Fruit fly (Drosophila melanogaster) whole organism, embryonic: Measurements from ENCODE around the gene RpS9.

ENCODE experiments used
- Antp ChIP-seq: fragments of 200-800 bp; sonication (Bioruptor generic); optimal IDR thresholded peaks from 3 replicates; lab custom pipeline; 2016; ENCODE audit warnings: missing biosample characterization, missing genetic modification characterization
- B-H1 ChIP-seq: fragments of 200-800 bp; sonication (Bioruptor generic); IDR thresholded peaks from 3 replicates; pipeline ENCODE4 v1.3.6; 2022; ENCODE audit warnings: missing biosample characterization, missing genetic modification characterization
- Bgb ChIP-seq: fragments of 200-800 bp; sonication (Bioruptor generic); IDR thresholded peaks from 2 replicates; pipeline ENCODE4 v1.3.6; 2022; ENCODE audit warnings: missing biosample characterization, missing genetic modification characterization; ENCODE audit not compliant: partially characterized antibody
- BtbVII ChIP-seq: fragments of 200-800 bp; sonication (Bioruptor generic); optimal IDR thresholded peaks from 3 replicates; lab custom pipeline; 2017; ENCODE audit warnings: missing biosample characterization, mild to moderate bottlenecking, missing genetic modification characterization
- CG10366 ChIP-seq: fragments of 200-800 bp; sonication (Bioruptor generic); IDR thresholded peaks from 2 replicates; pipeline ENCODE4 v1.3.6; 2022; ENCODE audit warnings: missing biosample characterization, missing genetic modification characterization
- CG1233 ChIP-seq: fragments of 200-800 bp; sonication (Bioruptor generic); optimal IDR thresholded peaks from 4 replicates; lab custom pipeline; 2018; ENCODE audit warnings: missing biosample characterization, mild to moderate bottlenecking, missing genetic modification characterization
- CG13624 ChIP-seq: fragments of 200-800 bp; sonication (Bioruptor generic); optimal IDR thresholded peaks from 2 replicates; lab custom pipeline; 2016; ENCODE audit warnings: missing biosample characterization, missing genetic modification characterization
- CG13775 ChIP-seq: fragments of 200-800 bp; sonication (Bioruptor generic); optimal IDR thresholded peaks from 3 replicates; lab custom pipeline; 2017; ENCODE audit warnings: missing biosample characterization, mild to moderate bottlenecking, missing genetic modification characterization
- CG14860 ChIP-seq: fragments of 200-800 bp; sonication (Bioruptor generic); IDR thresholded peaks from 3 replicates; pipeline ENCODE4 v1.3.6; 2022; ENCODE audit warnings: missing biosample characterization, missing genetic modification characterization; ENCODE audit not compliant: partially characterized antibody
- CG14965 ChIP-seq: fragments of 200-800 bp; sonication (Bioruptor generic); optimal IDR thresholded peaks from 2 replicates; lab custom pipeline; 2016; ENCODE audit warnings: missing biosample characterization, missing genetic modification characterization, borderline replicate concordance
- CG15479 ChIP-seq: fragments of 200-800 bp; sonication (Bioruptor generic); optimal IDR thresholded peaks from 3 replicates; lab custom pipeline; 2019; ENCODE audit warnings: missing biosample characterization, mild to moderate bottlenecking, missing genetic modification characterization, moderate library complexity
- CG1647 ChIP-seq: fragments of 200-800 bp; sonication (Bioruptor generic); optimal IDR thresholded peaks from 3 replicates; lab custom pipeline; 2016; ENCODE audit warnings: missing biosample characterization, missing genetic modification characterization
- CG18599 ChIP-seq: fragments of 200-800 bp; sonication (Bioruptor generic); optimal IDR thresholded peaks from 3 replicates; lab custom pipeline; 2017; ENCODE audit warnings: missing biosample characterization, missing genetic modification characterization, mild to moderate bottlenecking, moderate library complexity, missing genetic modification reagents
- CG2129 ChIP-seq: fragments of 200-800 bp; sonication (Bioruptor generic); IDR thresholded peaks from 2 replicates; pipeline ENCODE4 v1.3.6; 2022; ENCODE audit warnings: missing biosample characterization, missing genetic modification characterization; ENCODE audit not compliant: partially characterized antibody
- CG31365 ChIP-seq: fragments of 200-800 bp; sonication (Bioruptor generic); optimal IDR thresholded peaks from 2 replicates; lab custom pipeline; 2018; ENCODE audit warnings: missing biosample characterization, mild to moderate bottlenecking, missing genetic modification characterization
- CG5245 ChIP-seq: fragments of 200-800 bp; sonication (Bioruptor generic); optimal IDR thresholded peaks from 3 replicates; lab custom pipeline; 2016; ENCODE audit warnings: missing biosample characterization, missing genetic modification characterization
- CG6175 ChIP-seq: fragments of 200-800 bp; sonication (Bioruptor generic); IDR thresholded peaks from 3 replicates; pipeline ENCODE4 v1.3.6; 2022; ENCODE audit warnings: missing biosample characterization, missing genetic modification characterization
- CG6654 ChIP-seq: fragments of 200-800 bp; sonication (Bioruptor generic); optimal IDR thresholded peaks from 2 replicates; lab custom pipeline; 2017; ENCODE audit warnings: missing biosample characterization, mild to moderate bottlenecking, missing genetic modification characterization
- CG8924 ChIP-seq: fragments of 200-800 bp; optimal IDR thresholded peaks from 3 replicates; lab custom pipeline; 2019; ENCODE audit warnings: missing biosample characterization, mild to moderate bottlenecking, missing genetic modification characterization, moderate library complexity
- CG8944 ChIP-seq: fragments of 200-800 bp; sonication (Bioruptor generic); optimal IDR thresholded peaks from 3 replicates; lab custom pipeline; 2016; ENCODE audit warnings: missing biosample characterization, missing genetic modification characterization
- Dbx ChIP-seq: fragments of 200-800 bp; sonication (Bioruptor generic); IDR thresholded peaks from 3 replicates; pipeline ENCODE4 v1.3.6; 2022; ENCODE audit warnings: missing biosample characterization, missing genetic modification characterization
- Dip2 ChIP-seq: fragments of 200-800 bp; sonication (Bioruptor generic); IDR thresholded peaks from 2 replicates; pipeline ENCODE4 v1.3.6; 2022; ENCODE audit warnings: missing biosample characterization, missing genetic modification characterization
- E2f1 ChIP-seq: fragments of 200-800 bp; sonication (Bioruptor generic); IDR thresholded peaks from 2 replicates; pipeline ENCODE4 v1.3.6; 2022; ENCODE audit warnings: missing biosample characterization, missing genetic modification characterization
- HLH3B ChIP-seq: fragments of 200-800 bp; sonication (Bioruptor generic); IDR thresholded peaks from 2 replicates; pipeline ENCODE4 v1.3.6; 2022; ENCODE audit warnings: missing biosample characterization, missing genetic modification characterization
- Meics ChIP-seq: fragments of 200-800 bp; sonication (Bioruptor generic); optimal IDR thresholded peaks from 2 replicates; lab custom pipeline; 2017; ENCODE audit warnings: missing biosample characterization, mild to moderate bottlenecking, missing genetic modification characterization
- NC2α ChIP-seq: fragments of 200-800 bp; sonication (Bioruptor generic); optimal IDR thresholded peaks from 2 replicates; lab custom pipeline; 2016; ENCODE audit warnings: missing biosample characterization, missing genetic modification characterization
- Sox100B ChIP-seq: fragments of 200-800 bp; sonication (Bioruptor generic); optimal IDR thresholded peaks from 3 replicates; lab custom pipeline; 2018; ENCODE audit warnings: missing biosample characterization, mild to moderate bottlenecking, missing genetic modification characterization
- Ssrp ChIP-seq: fragments of 200-800 bp; sonication (Bioruptor generic); optimal IDR thresholded peaks from 2 replicates; lab custom pipeline; 2018; ENCODE audit warnings: missing biosample characterization, mild to moderate bottlenecking, missing genetic modification characterization, moderate library complexity
- bbx ChIP-seq: fragments of 200-800 bp; sonication (Bioruptor generic); IDR thresholded peaks from 2 replicates; pipeline ENCODE4 v1.3.6; 2022; ENCODE audit warnings: missing biosample characterization, missing genetic modification characterization; ENCODE audit not compliant: partially characterized antibody
- bcd ChIP-seq: fragments of 200-800 bp; sonication (Bioruptor generic); optimal IDR thresholded peaks from 2 replicates; lab custom pipeline; 2017; ENCODE audit warnings: missing biosample characterization, mild to moderate bottlenecking, missing genetic modification characterization
- chm ChIP-seq: fragments of 200-800 bp; sonication (Bioruptor generic); IDR thresholded peaks from 2 replicates; pipeline ENCODE4 v1.3.6; 2022; ENCODE audit warnings: missing biosample characterization, missing genetic modification characterization
- esg ChIP-seq: fragments of 200-800 bp; sonication (Bioruptor generic); conservative IDR thresholded peaks from 2 replicates; pipeline ENCODE4 v1.3.6; 2022; ENCODE audit warnings: missing biosample characterization, missing genetic modification characterization
- gcm ChIP-seq: fragments of 200-800 bp; sonication (Bioruptor generic); optimal IDR thresholded peaks from 2 replicates; lab custom pipeline; 2019; ENCODE audit warnings: missing biosample characterization, mild to moderate bottlenecking, missing genetic modification characterization, moderate library complexity
- grau ChIP-seq: fragments of 200-800 bp; optimal IDR thresholded peaks from 3 replicates; lab custom pipeline; 2019; ENCODE audit warnings: missing biosample characterization, mild to moderate bottlenecking, missing genetic modification characterization, moderate library complexity
- kah ChIP-seq: fragments of 200-800 bp; sonication (Bioruptor generic); optimal IDR thresholded peaks from 2 replicates; lab custom pipeline; 2018; ENCODE audit warnings: missing biosample characterization, mild to moderate bottlenecking, missing genetic modification characterization
- lmd ChIP-seq: fragments of 200-800 bp; sonication (Bioruptor generic); IDR thresholded peaks from 2 replicates; pipeline ENCODE4 v1.3.6; 2022; ENCODE audit warnings: missing biosample characterization, missing genetic modification characterization
- nau ChIP-seq: fragments of 200-800 bp; sonication (Bioruptor generic); optimal IDR thresholded peaks from 3 replicates; lab custom pipeline; 2017; ENCODE audit warnings: missing biosample characterization, mild to moderate bottlenecking, missing genetic modification characterization, missing genetic modification reagents
- nom ChIP-seq: fragments of 200-800 bp; sonication (Bioruptor generic); optimal IDR thresholded peaks from 2 replicates; lab custom pipeline; 2017; ENCODE audit warnings: missing biosample characterization, missing genetic modification characterization, mild to moderate bottlenecking, moderate library complexity, missing genetic modification reagents
- pros ChIP-seq: fragments of 200-800 bp; sonication (Bioruptor generic); optimal IDR thresholded peaks from 3 replicates; lab custom pipeline; 2019; ENCODE audit warnings: missing biosample characterization, mild to moderate bottlenecking, missing genetic modification characterization, moderate library complexity
- ranshi ChIP-seq: fragments of 200-800 bp; sonication (Bioruptor generic); IDR thresholded peaks from 2 replicates; pipeline ENCODE4 v1.3.6; 2022; ENCODE audit warnings: missing biosample characterization, missing genetic modification characterization
- scrt ChIP-seq: fragments of 200-800 bp; sonication (Bioruptor generic); optimal IDR thresholded peaks from 2 replicates; lab custom pipeline; 2018; ENCODE audit warnings: missing biosample characterization, mild to moderate bottlenecking, missing genetic modification characterization, moderate library complexity
- slbo ChIP-seq: fragments of 200-800 bp; sonication (Bioruptor generic); IDR thresholded peaks from 2 replicates; pipeline ENCODE4 v1.3.6; 2022; ENCODE audit warnings: missing biosample characterization, missing genetic modification characterization
- sna ChIP-seq: fragments of 200-800 bp; sonication (Bioruptor generic); IDR thresholded peaks from 2 replicates; pipeline ENCODE4 v1.3.6; 2022; ENCODE audit warnings: missing biosample characterization, missing genetic modification characterization; ENCODE audit not compliant: partially characterized antibody
- sqz ChIP-seq: fragments of 200-800 bp; sonication (Bioruptor generic); optimal IDR thresholded peaks from 3 replicates; lab custom pipeline; 2018; ENCODE audit warnings: missing biosample characterization, mild to moderate bottlenecking, missing genetic modification characterization
- sr ChIP-seq: fragments of 200-800 bp; sonication (Bioruptor generic); IDR thresholded peaks from 3 replicates; pipeline ENCODE4 v1.3.6; 2022; ENCODE audit warnings: missing biosample characterization, missing genetic modification characterization
- vnd ChIP-seq: fragments of 200-800 bp; sonication (Bioruptor generic); IDR thresholded peaks from 3 replicates; pipeline ENCODE4 v1.3.6; 2022; ENCODE audit warnings: missing biosample characterization, missing genetic modification characterization; ENCODE audit not compliant: partially characterized antibody
- vvl ChIP-seq: fragments of 200-800 bp; sonication (Bioruptor generic); IDR thresholded peaks from 2 replicates; pipeline ENCODE4 v1.3.6; 2022; ENCODE audit warnings: missing biosample characterization, missing genetic modification characterization
- wor ChIP-seq: fragments of 200-800 bp; sonication (Bioruptor generic); IDR thresholded peaks from 2 replicates; pipeline ENCODE4 v1.3.6; 2022; ENCODE audit warnings: missing biosample characterization, missing genetic modification characterization
- zen2 ChIP-seq: fragments of 200-800 bp; sonication (Bioruptor generic); IDR thresholded peaks from 3 replicates; pipeline ENCODE4 v1.3.6; 2022; ENCODE audit warnings: missing biosample characterization, missing genetic modification characterization; ENCODE audit not compliant: partially characterized antibody
- zfh2 ChIP-seq: fragments of 200-800 bp; sonication (Bioruptor generic); optimal IDR thresholded peaks from 2 replicates; lab custom pipeline; 2016; ENCODE audit warnings: missing biosample characterization, missing genetic modification characterization

RpS9 gene

dm6 chr3L:9546875-9547324 lies 35.6 kb upstream of the RpS9 start, which contains the start of gene CG42673 (continued):
- TF ChIP-seq NC2α (GFP tag; lab: Kevin White, UChicago) = no peak
- peak; percentile 66; the same call in 1 of the 2 replicates for TF ChIP-seq sna (GFP tag; lab: Robert Waterston, UW)
- TF ChIP-seq CG8944 (GFP tag; lab: Kevin White, UChicago) = no peak
- TF ChIP-seq CG6654 = no peak
- peak; percentile 82 for TF ChIP-seq nom (GFP tag; lab: Kevin White, UChicago)
- TF ChIP-seq CG1233 (GFP tag; lab: Kevin White, UChicago) = no peak
- TF ChIP-seq bcd = no peak
- no peak for TF ChIP-seq CG2129
- peak; percentile 70 for TF ChIP-seq CG10366 (GFP tag; lab: Robert Waterston, UW)
- peak; percentile 49; the same call in 1 of the 3 replicates for TF ChIP-seq Dbx (GFP tag; lab: Robert Waterston, UW)
- no peak for TF ChIP-seq CG1647
- TF ChIP-seq CG14860 = no peak
- peak; percentile 9 for TF ChIP-seq CG13624 (GFP tag; lab: Kevin White, UChicago)
- peak; percentile 16 for TF ChIP-seq kah (GFP tag; lab: Kevin White, UChicago)
- TF ChIP-seq scrt (GFP tag; lab: Kevin White, UChicago) = peak; percentile 7
- no peak for TF ChIP-seq zfh2 (GFP tag; lab: Kevin White, UChicago)
- TF ChIP-seq B-H1 (GFP tag; lab: Robert Waterston, UW) = no peak
- TF ChIP-seq HLH3B (GFP tag; lab: Robert Waterston, UW) = no peak
- peak; percentile 28 for TF ChIP-seq gcm (GFP tag; lab: Kevin White, UChicago)
- peak; percentile 13; the same call in 1 of the 2 replicates for TF ChIP-seq slbo
- TF ChIP-seq Sox100B (GFP tag; lab: Kevin White, UChicago) = no peak
- TF ChIP-seq Meics (GFP tag; lab: Kevin White, UChicago) = peak; percentile 9
- TF ChIP-seq pros (GFP tag; lab: Kevin White, UChicago) = no peak
- no peak for TF ChIP-seq Antp (GFP tag; lab: Kevin White, UChicago)
- peak; percentile 55 for TF ChIP-seq Bgb (GFP tag; lab: Robert Waterston, UW)
- TF ChIP-seq E2f1 (GFP tag; lab: Robert Waterston, UW) = 0 out of 2 replicates have a peak, but pooled peaks have one; percentile 12
- peak; percentile 58 for TF ChIP-seq BtbVII
- 0 out of 2 replicates have a peak, but pooled peaks have one; percentile 34 for TF ChIP-seq vvl (GFP tag; lab: Robert Waterston, UW)
- peak; percentile 69 for TF ChIP-seq zen2 (GFP tag; lab: Robert Waterston, UW)
- TF ChIP-seq ranshi (GFP tag; lab: Robert Waterston, UW) = peak; percentile 27; the same call in 1 of the 2 replicates
- TF ChIP-seq Dip2 (GFP tag; lab: Robert Waterston, UW) = no peak
- TF ChIP-seq CG6175 (GFP tag; lab: Robert Waterston, UW) = no peak
- no peak for TF ChIP-seq CG14965 (GFP tag; lab: Kevin White, UChicago)
- no peak for TF ChIP-seq lmd (GFP tag; lab: Robert Waterston, UW)
- TF ChIP-seq CG15479 = no peak
- no peak for TF ChIP-seq chm (GFP tag; lab: Robert Waterston, UW)
- TF ChIP-seq wor (GFP tag; lab: Robert Waterston, UW) = no peak
- no peak for TF ChIP-seq grau (tag; lab: Kevin White, UChicago)
- TF ChIP-seq CG5245 (GFP tag; lab: Kevin White, UChicago) = no peak
- TF ChIP-seq Ssrp (tag; lab: Kevin White, UChicago) = no peak
- TF ChIP-seq bbx (GFP tag; lab: Robert Waterston, UW) = 0 out of 2 replicates have a peak, but pooled peaks have one; percentile 23
- no peak for TF ChIP-seq esg
- TF ChIP-seq CG8924 (tag; lab: Kevin White, UChicago) = no peak
- no peak for TF ChIP-seq CG18599
- TF ChIP-seq CG13775 (GFP tag; lab: Kevin White, UChicago) = no peak
- TF ChIP-seq vnd (GFP tag; lab: Robert Waterston, UW) = no peak
- peak; percentile 27 for TF ChIP-seq nau (GFP tag; lab: Kevin White, UChicago)
- peak; percentile 10 for TF ChIP-seq sqz (GFP tag; lab: Kevin White, UChicago)
- peak; percentile 33 for TF ChIP-seq CG31365 (tag; lab: Kevin White, UChicago)
- TF ChIP-seq sr (GFP tag; lab: Robert Waterston, UW) = no peak
